Fruit fly (Drosophila melanogaster) whole organism, embryonic: ENCODE results near the gene CG42751.

Experiments used
- Blimp-1 ChIP-seq: fragments of 200-800 bp; sonication (Bioruptor generic); optimal IDR thresholded peaks from 3 replicates; lab custom pipeline; 2018; ENCODE audit warnings: missing biosample characterization, missing genetic modification characterization, mild to moderate bottlenecking, moderate library complexity, missing genetic modification reagents
- CG10431 ChIP-seq: fragments of 200-800 bp; sonication (Bioruptor generic); optimal IDR thresholded peaks from 3 replicates; lab custom pipeline; 2018; ENCODE audit warnings: missing biosample characterization, mild to moderate bottlenecking, missing genetic modification characterization
- CG12942 ChIP-seq: fragments of 200-800 bp; sonication (Bioruptor generic); optimal IDR thresholded peaks from 3 replicates; lab custom pipeline; 2016; ENCODE audit warnings: missing biosample characterization, missing genetic modification characterization
- CG13624 ChIP-seq: fragments of 200-800 bp; sonication (Bioruptor generic); optimal IDR thresholded peaks from 2 replicates; lab custom pipeline; 2016; ENCODE audit warnings: missing biosample characterization, missing genetic modification characterization
- CG14860 ChIP-seq: fragments of 200-800 bp; sonication (Bioruptor generic); IDR thresholded peaks from 3 replicates; pipeline ENCODE4 v1.3.6; 2022; ENCODE audit warnings: missing biosample characterization, missing genetic modification characterization; ENCODE audit not compliant: partially characterized antibody
- CG1529 ChIP-seq: fragments of 200-800 bp; sonication (Bioruptor generic); optimal IDR thresholded peaks from 3 replicates; lab custom pipeline; 2018; ENCODE audit warnings: missing biosample characterization, missing genetic modification characterization
- CG15514 ChIP-seq: fragments of 200-800 bp; sonication (Bioruptor generic); optimal IDR thresholded peaks from 3 replicates; lab custom pipeline; 2017; ENCODE audit warnings: missing biosample characterization, missing genetic modification characterization, mild to moderate bottlenecking, moderate library complexity, missing genetic modification reagents
- CG16813 ChIP-seq: fragments of 200-800 bp; sonication (Bioruptor generic); IDR thresholded peaks from 3 replicates; pipeline ENCODE4 v1.3.6; 2022; ENCODE audit warnings: missing biosample characterization, missing genetic modification characterization; ENCODE audit not compliant: partially characterized antibody
- CG17385 ChIP-seq: fragments of 200-800 bp; sonication (Bioruptor generic); optimal IDR thresholded peaks from 3 replicates; lab custom pipeline; 2018; ENCODE audit warnings: missing biosample characterization, mild to moderate bottlenecking, missing genetic modification characterization
- CG2120 ChIP-seq: fragments of 200-800 bp; sonication (Bioruptor generic); optimal IDR thresholded peaks from 3 replicates; lab custom pipeline; 2016; ENCODE audit warnings: missing biosample characterization, missing genetic modification characterization
- CG4360 ChIP-seq: fragments of 200-800 bp; sonication (Bioruptor generic); IDR thresholded peaks from 2 replicates; pipeline ENCODE4 v1.3.6; 2022; ENCODE audit warnings: missing biosample characterization, missing genetic modification characterization
- CG4820 ChIP-seq: fragments of 200-800 bp; sonication (Bioruptor generic); optimal IDR thresholded peaks from 3 replicates; lab custom pipeline; 2016; ENCODE audit warnings: missing biosample characterization, missing genetic modification characterization
- CG4854 ChIP-seq: fragments of 200-800 bp; sonication (Bioruptor generic); optimal IDR thresholded peaks from 2 replicates; lab custom pipeline; 2016; ENCODE audit warnings: missing biosample characterization, missing genetic modification characterization, inconsistent platforms
- CG6175 ChIP-seq: fragments of 200-800 bp; sonication (Bioruptor generic); IDR thresholded peaks from 3 replicates; pipeline ENCODE4 v1.3.6; 2022; ENCODE audit warnings: missing biosample characterization, missing genetic modification characterization
- CG6654 ChIP-seq: fragments of 200-800 bp; sonication (Bioruptor generic); optimal IDR thresholded peaks from 2 replicates; lab custom pipeline; 2017; ENCODE audit warnings: missing biosample characterization, mild to moderate bottlenecking, missing genetic modification characterization
- CG7372 ChIP-seq: fragments of 200-800 bp; sonication (Bioruptor generic); IDR thresholded peaks from 2 replicates; pipeline ENCODE4 v1.3.6; 2022; ENCODE audit warnings: missing biosample characterization, missing genetic modification characterization
- CG8478 ChIP-seq: fragments of >200 bp; optimal IDR thresholded peaks from 2 replicates; lab custom pipeline; 2018
- CoRest ChIP-seq: fragments of 200-800 bp; sonication (Bioruptor generic); optimal IDR thresholded peaks from 3 replicates; lab custom pipeline; 2018; ENCODE audit warnings: missing biosample characterization, mild to moderate bottlenecking, missing genetic modification characterization, moderate library complexity
- Dad ChIP-seq: fragments of 200-800 bp; sonication (Bioruptor generic); optimal IDR thresholded peaks from 3 replicates; lab custom pipeline; 2016; ENCODE audit warnings: missing biosample characterization, missing genetic modification characterization
- Dek ChIP-seq: fragments of 200-800 bp; sonication (Bioruptor generic); optimal IDR thresholded peaks from 3 replicates; lab custom pipeline; 2019; ENCODE audit warnings: missing biosample characterization, mild to moderate bottlenecking, missing genetic modification characterization, moderate library complexity
- Dfd ChIP-seq, 2 experiments: fragments of >200 bp; optimal IDR thresholded peaks; 2 replicates each; lab custom pipeline; 2017; ENCODE audit warnings: missing biosample characterization in 2 of 2, missing genetic modification characterization in 2 of 2
- Dp ChIP-seq: fragments of 200-800 bp; sonication (Bioruptor generic); optimal IDR thresholded peaks from 2 replicates; lab custom pipeline; 2018; ENCODE audit warnings: missing biosample characterization, mild to moderate bottlenecking, missing genetic modification characterization, moderate library complexity
- Hey ChIP-seq: fragments of 200-800 bp; sonication (Bioruptor generic); optimal IDR thresholded peaks from 3 replicates; lab custom pipeline; 2018; ENCODE audit warnings: missing biosample characterization, mild to moderate bottlenecking, missing genetic modification characterization
- Hmr ChIP-seq: fragments of 200-800 bp; sonication (Bioruptor generic); optimal IDR thresholded peaks from 3 replicates; lab custom pipeline; 2017; ENCODE audit warnings: mild to moderate bottlenecking, missing biosample characterization, missing genetic modification reagents, missing genetic modification characterization
- MTF-1 ChIP-seq: fragments of 200-800 bp; sonication (Bioruptor generic); optimal IDR thresholded peaks from 2 replicates; lab custom pipeline; 2018; ENCODE audit warnings: missing biosample characterization, mild to moderate bottlenecking, missing genetic modification characterization, borderline replicate concordance
- Mad ChIP-seq: fragments of 200-800 bp; sonication (Bioruptor generic); optimal IDR thresholded peaks from 2 replicates; lab custom pipeline; 2016; ENCODE audit warnings: missing biosample characterization, missing genetic modification characterization
- Nf-YC ChIP-seq: fragments of 200-800 bp; optimal IDR thresholded peaks from 3 replicates; lab custom pipeline; 2019; ENCODE audit warnings: missing biosample characterization, mild to moderate bottlenecking, missing genetic modification characterization, moderate library complexity
- NfI ChIP-seq: fragments of 200-800 bp; sonication (Bioruptor generic); optimal IDR thresholded peaks from 3 replicates; lab custom pipeline; 2018; ENCODE audit warnings: missing biosample characterization, mild to moderate bottlenecking, missing genetic modification characterization, moderate library complexity
- Ptx1 ChIP-seq: fragments of 200-800 bp; sonication (Bioruptor generic); IDR thresholded peaks from 2 replicates; pipeline ENCODE4 v1.3.6; 2022; ENCODE audit warnings: missing biosample characterization, missing genetic modification characterization
- Rfx ChIP-seq: fragments of 200-800 bp; sonication (Bioruptor generic); IDR thresholded peaks from 2 replicates; pipeline ENCODE4 v1.3.6; 2022; ENCODE audit warnings: missing biosample characterization, missing genetic modification characterization
- bab2 ChIP-seq: fragments of 200-800 bp; sonication (Bioruptor generic); optimal IDR thresholded peaks from 2 replicates; lab custom pipeline; 2016; ENCODE audit warnings: missing biosample characterization, missing genetic modification characterization
- bbx ChIP-seq: fragments of 200-800 bp; sonication (Bioruptor generic); IDR thresholded peaks from 2 replicates; pipeline ENCODE4 v1.3.6; 2022; ENCODE audit warnings: missing biosample characterization, missing genetic modification characterization; ENCODE audit not compliant: partially characterized antibody
- bsh ChIP-seq, 2 experiments: fragments of 200-800 bp; sonication (Bioruptor generic); optimal IDR thresholded peaks; 2 replicates each; lab custom pipeline; 2017 to 2018; ENCODE audit warnings: mild to moderate bottlenecking in 2 of 2, missing biosample characterization in 2 of 2, missing genetic modification characterization in 2 of 2, moderate library complexity in 1 of 2
- cas ChIP-seq: fragments of 200-800 bp; sonication (Bioruptor generic); IDR thresholded peaks from 2 replicates; pipeline ENCODE4 v1.3.6; 2022; ENCODE audit warnings: missing biosample characterization, missing genetic modification characterization
- chm ChIP-seq: fragments of 200-800 bp; sonication (Bioruptor generic); IDR thresholded peaks from 2 replicates; pipeline ENCODE4 v1.3.6; 2022; ENCODE audit warnings: missing biosample characterization, missing genetic modification characterization
- ci ChIP-seq: fragments of 200-800 bp; sonication (Bioruptor generic); IDR thresholded peaks from 3 replicates; pipeline ENCODE4 v1.3.6; 2022; ENCODE audit warnings: missing biosample characterization, missing genetic modification characterization
- crp ChIP-seq, 2 experiments: fragments of 200-800 bp; sonication (Bioruptor generic); optimal IDR thresholded peaks; 2 replicates in 1 of 2; 3 replicates in 1 of 2; lab custom pipeline; 2017; ENCODE audit warnings: missing biosample characterization in 2 of 2, missing genetic modification characterization in 2 of 2, mild to moderate bottlenecking in 1 of 2, moderate library complexity in 1 of 2
- da ChIP-seq: fragments of 200-800 bp; sonication (Bioruptor generic); optimal IDR thresholded peaks from 2 replicates; lab custom pipeline; 2016; ENCODE audit warnings: missing biosample characterization, missing genetic modification characterization
- dmrt11E ChIP-seq: fragments of 200-800 bp; sonication (Bioruptor generic); optimal IDR thresholded peaks from 3 replicates; lab custom pipeline; 2018; ENCODE audit warnings: missing biosample characterization, mild to moderate bottlenecking, missing genetic modification characterization, moderate library complexity
- eyg ChIP-seq: fragments of 200-800 bp; sonication (Bioruptor generic); optimal IDR thresholded peaks from 3 replicates; lab custom pipeline; 2016; ENCODE audit warnings: missing biosample characterization, missing genetic modification characterization
- gfzf ChIP-seq: fragments of 200-800 bp; sonication (Bioruptor generic); optimal IDR thresholded peaks from 2 replicates; lab custom pipeline; 2016; ENCODE audit warnings: missing biosample characterization, mild to moderate bottlenecking, missing genetic modification characterization, moderate library complexity
- hkb ChIP-seq, 2 experiments: fragments of 200-800 bp in 1 of 2; fragments of >200 bp in 1 of 2; sonication (Bioruptor generic) in 1 of 2; IDR thresholded peaks in 1 of 2; optimal IDR thresholded peaks in 1 of 2; 2 replicates each; pipeline versions ENCODE4 v1.3.6 to Lab custom; 2017 to 2022; ENCODE audit warnings: missing biosample characterization in 1 of 2, missing genetic modification characterization in 1 of 2
- lov ChIP-seq, 2 experiments: fragments of 200-800 bp in 1 of 2; fragments of >200 bp in 1 of 2; sonication (Bioruptor generic) in 1 of 2; IDR thresholded peaks in 1 of 2; optimal IDR thresholded peaks in 1 of 2; 2 replicates in 1 of 2; 3 replicates in 1 of 2; pipeline versions ENCODE4 v1.3.6 to Lab custom; 2017 to 2022; ENCODE audit warnings: missing biosample characterization in 1 of 2, missing genetic modification characterization in 1 of 2
- pum ChIP-seq: fragments of 200-800 bp; sonication (Bioruptor generic); optimal IDR thresholded peaks from 2 replicates; lab custom pipeline; 2016; ENCODE audit warnings: missing biosample characterization, missing genetic modification characterization
- ro ChIP-seq: fragments of 200-800 bp; sonication (Bioruptor generic); IDR thresholded peaks from 2 replicates; pipeline ENCODE4 v1.3.6; 2022; ENCODE audit warnings: missing biosample characterization, missing genetic modification characterization
- sim ChIP-seq: fragments of 200-800 bp; sonication (Bioruptor generic); IDR thresholded peaks from 2 replicates; pipeline ENCODE4 v1.3.6; 2022; ENCODE audit warnings: missing biosample characterization, missing genetic modification characterization
- sug ChIP-seq: fragments of 200-800 bp; optimal IDR thresholded peaks from 2 replicates; lab custom pipeline; 2019; ENCODE audit warnings: missing biosample characterization, mild to moderate bottlenecking, missing genetic modification characterization, moderate library complexity
- trh ChIP-seq: fragments of 200-800 bp; sonication (Bioruptor generic); optimal IDR thresholded peaks from 2 replicates; lab custom pipeline; 2016; ENCODE audit warnings: missing biosample characterization, missing genetic modification characterization
- zf30C ChIP-seq: fragments of 200-800 bp; sonication (Bioruptor generic); optimal IDR thresholded peaks from 3 replicates; lab custom pipeline; 2018; ENCODE audit warnings: missing biosample characterization, mild to moderate bottlenecking, missing genetic modification characterization

Gene CG42751

DNA sequence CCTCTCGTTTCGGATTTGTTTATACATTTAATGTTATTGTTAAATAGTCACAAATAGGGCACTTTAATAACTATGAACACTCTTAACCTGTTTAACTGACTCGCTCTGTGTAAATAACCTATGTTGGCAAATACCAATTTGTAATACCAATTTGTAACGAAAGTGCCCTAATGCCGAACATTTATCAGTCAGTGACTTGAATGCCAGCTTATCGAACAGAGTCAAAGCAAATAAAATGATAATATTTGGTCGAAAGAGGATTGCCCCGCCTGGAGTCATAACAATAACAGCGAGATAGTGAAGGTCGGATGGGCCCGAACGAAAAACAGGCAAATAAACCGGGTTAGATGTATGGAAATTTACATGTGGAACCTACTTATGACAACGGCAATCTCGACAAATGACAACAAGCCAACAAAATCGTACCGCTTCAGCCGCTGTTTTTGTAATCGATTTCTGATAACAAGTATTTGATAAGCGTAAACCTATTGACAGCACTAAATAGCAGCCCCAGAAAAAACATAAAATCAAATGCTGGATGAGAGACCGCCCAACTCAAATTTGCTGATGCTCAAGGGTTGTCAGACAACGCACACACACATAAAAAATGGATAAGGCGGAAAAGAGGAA lies 8.0 kb upstream of the CG42751 start (continued):
- TF ChIP-seq ci (0 out of 3 replicates have a peak, but pooled peaks have one; percentile 7), bab2 (GFP tag; lab: Kevin White, UChicago) (no peak), CG12942 (no peak), pum (GFP tag; lab: Kevin White, UChicago) (no peak), crp (GFP tag; optimal IDR thresholded peaks at IDR 0.05; lab: Kevin White, UChicago) (no peak), ro (GFP tag; lab: Robert Waterston, UW) (no peak), Dek (no peak), CG6175 (GFP tag; lab: Robert Waterston, UW) (no peak), lov (optimal IDR thresholded peaks at IDR 0.05; lab: Kevin White, UChicago) (no peak), lov (GFP tag; IDR thresholded peaks at IDR 0.05; lab: Robert Waterston, UW) (no peak), Nf-YC (tag; lab: Kevin White, UChicago) (no peak), Ptx1 (GFP tag; lab: Robert Waterston, UW) (0 out of 2 replicates have a peak, but pooled peaks have one; percentile 13), sug (peak; percentile 46), gfzf (no peak), trh (GFP tag; lab: Kevin White, UChicago) (no peak), Dp (GFP tag; lab: Kevin White, UChicago) (no peak), eyg (GFP tag; lab: Kevin White, UChicago) (peak; percentile 11), MTF-1 (GFP tag; lab: Kevin White, UChicago) (peak; percentile 1), sim (no peak), CG16813 (GFP tag; lab: Robert Waterston, UW) (no peak), bsh (GFP tag; optimal IDR thresholded peaks at IDR 0.05; lab: Kevin White, UChicago) (no peak), Rfx (GFP tag; lab: Robert Waterston, UW) (peak; percentile 22; the same call in 1 of the 2 replicates), Hmr (GFP tag; lab: Kevin White, UChicago) (peak; percentile 41), CG4820 (no peak), CG6654 (GFP tag; lab: Kevin White, UChicago) (no peak), Hey (tag; lab: Kevin White, UChicago) (no peak), CG4854 (GFP tag; lab: Kevin White, UChicago) (no peak), Blimp-1 (no peak), dmrt11E (tag; lab: Kevin White, UChicago) (no peak), CG8478 (lab: Kevin White, UChicago) (no peak), NfI (no peak), CG2120 (peak; percentile 1), chm (no peak), da (GFP tag; lab: Kevin White, UChicago) (no peak), CoRest (no peak), CG13624 (GFP tag; lab: Kevin White, UChicago) (no peak), CG7372 (GFP tag; lab: Robert Waterston, UW) (no peak), bbx (GFP tag; lab: Robert Waterston, UW) (no peak), CG14860 (no peak), zf30C (GFP tag; lab: Kevin White, UChicago) (no peak), CG15514 (peak; percentile 33), Mad (GFP tag; lab: Kevin White, UChicago) (no peak), Dad (no peak), hkb (optimal IDR thresholded peaks at IDR 0.05; lab: Kevin White, UChicago) (no peak), hkb (GFP tag; IDR thresholded peaks at IDR 0.05; lab: Robert Waterston, UW) (no peak), CG1529 (no peak), CG17385 (GFP tag; lab: Kevin White, UChicago) (peak; percentile 9), CG4360 (GFP tag; lab: Robert Waterston, UW) (no peak), Dfd (GFP tag; optimal IDR thresholded peaks at IDR 0.05; lab: Kevin White, UChicago) (no peak), cas (no peak), CG10431 (no peak)
